Worm (Caenorhabditis elegans): ENCODE data around the gene orc-1.

DNA sequence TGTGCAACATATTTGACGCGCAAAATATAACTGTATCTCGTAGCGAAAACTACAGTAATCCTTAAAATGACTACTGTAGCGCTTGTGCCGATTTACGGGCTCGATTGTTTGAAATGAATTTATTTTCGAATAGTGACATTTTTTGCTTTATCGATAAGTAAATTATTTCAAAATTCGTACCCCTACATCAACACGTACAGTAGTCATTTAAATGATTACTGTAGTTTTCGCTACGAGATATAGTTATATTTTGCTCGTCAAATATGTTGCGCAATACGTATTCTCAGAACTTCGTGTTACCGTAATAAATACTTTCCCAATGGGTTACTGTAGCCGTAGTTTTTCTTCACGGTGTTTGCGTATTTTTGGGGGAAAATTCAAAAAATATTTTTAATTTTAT is 9.9 kb downstream of the orc-1 start:
- TF ChIP-seq ets-7 (tag; optimal IDR thresholded peaks at IDR 0.05) (no peak), F13C5.2 (tag; optimal IDR thresholded peaks at IDR 0.05) (no peak), B0310.2 (tag; optimal IDR thresholded peaks at IDR 0.05) (no peak), ama-1 (optimal IDR thresholded peaks at IDR 0.05) (no peak), ceh-36 (tag; optimal IDR thresholded peaks at IDR 0.05) (no peak)
